Fruit fly (Drosophila melanogaster): ENCODE measurements around the gene Xrp1.

Xrp1 gene

dm6 chr3R:18902164-18902563, 12.6 kb upstream of the Xrp1 start, which contains the start of gene CG14294:
Gene CG14294, minus strand, starts transcription at chr3R:18902264.
- no peak for TF ChIP-seq CG6854 (GFP tag; optimal IDR thresholded peaks at IDR 0.05)
- TF ChIP-seq CG10669 (GFP tag; optimal IDR thresholded peaks at IDR 0.05) = no peak
- TF ChIP-seq CG1621 (tag; optimal IDR thresholded peaks at IDR 0.05) = no peak
- TF ChIP-seq pdm3 (GFP tag; optimal IDR thresholded peaks at IDR 0.05) = no peak
- no peak for TF ChIP-seq fkh (GFP tag; optimal IDR thresholded peaks at IDR 0.05)
- no peak for TF ChIP-seq achi (GFP tag; optimal IDR thresholded peaks at IDR 0.05)
- TF ChIP-seq cyc (GFP tag; optimal IDR thresholded peaks at IDR 0.05) = no peak

- TF ChIP-seq fkh (GFP tag; optimal IDR thresholded peaks at IDR 0.05) (peak; percentile 14), CG31627 (GFP tag; optimal IDR thresholded peaks at IDR 0.05) (no peak), Ets96B (tag; optimal IDR thresholded peaks at IDR 0.05) (no peak)
Measured at dm6 chr3R:18902858-18903257, 11.9 kb upstream of the Xrp1 start, which contains the start of gene CG34284. Gene CG34284, minus strand, starts transcription at chr3R:18902933.

- TF ChIP-seq Met (GFP tag; optimal IDR thresholded peaks at IDR 0.05) = no peak
- no peak for TF ChIP-seq net (GFP tag; optimal IDR thresholded peaks at IDR 0.05)
- no peak for TF ChIP-seq Hr4 (GFP tag; optimal IDR thresholded peaks at IDR 0.05)
- TF ChIP-seq CG10631 (GFP tag; optimal IDR thresholded peaks at IDR 0.05) = no peak
Measured at dm6 chr3R:18905555-18905920, 9.2 kb upstream of the Xrp1 start, which contains the start of gene CG14292. Gene CG14292, minus strand, starts transcription at chr3R:18905655.

DNA sequence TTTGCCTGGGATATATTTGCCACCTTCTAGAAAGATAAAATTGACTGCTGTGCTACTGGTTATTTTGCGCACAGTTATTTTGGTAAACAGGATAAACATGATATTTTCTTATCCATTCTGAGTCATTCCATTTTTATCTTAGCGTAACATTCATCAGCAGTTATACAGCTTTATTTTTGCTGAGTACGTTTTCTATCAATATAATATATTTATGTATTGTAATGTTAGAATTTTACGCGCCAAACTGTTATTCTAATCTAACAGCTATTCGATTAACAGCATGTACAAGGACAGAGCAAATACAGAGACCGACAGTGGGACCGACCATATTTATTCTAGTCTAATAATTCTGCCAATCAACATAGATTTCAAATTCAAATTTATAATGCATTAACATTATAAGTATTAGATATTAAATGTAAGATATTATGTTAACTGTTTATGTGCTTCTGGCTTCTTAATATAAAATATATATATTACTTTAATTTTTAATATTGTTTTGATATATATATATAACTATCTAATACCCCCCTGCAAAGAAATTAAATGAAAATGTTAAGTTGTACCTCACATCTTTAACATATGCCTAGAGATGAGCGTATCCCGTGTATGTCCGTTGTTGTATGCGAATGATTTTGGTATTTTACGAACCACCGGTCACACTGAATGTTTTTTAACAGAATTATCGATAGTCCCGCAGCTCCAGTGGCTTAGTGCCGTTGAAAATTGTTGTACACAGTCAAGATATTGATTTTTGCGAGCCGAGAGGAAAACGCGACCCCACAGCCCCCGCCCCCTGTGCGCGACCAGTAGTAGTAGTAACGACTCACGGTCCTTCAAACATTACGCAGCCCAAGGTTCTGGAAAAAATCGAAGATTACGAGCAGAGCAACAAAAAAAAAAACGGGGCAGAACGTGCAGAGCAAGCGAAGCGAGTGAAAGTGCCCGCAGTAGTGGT, 8.6 kb upstream of the Xrp1 start, which contains the start of gene EndoA:
Gene EndoA (plus strand): TSS at position 689 of the 958 bp plus-strand sequence.
- TF ChIP-seq CG8119 (GFP tag; IDR thresholded peaks at IDR 0.05) = peak; percentile 43; the same call in 2 of the 3 replicates
- TF ChIP-seq CG3032 (tag; optimal IDR thresholded peaks at IDR 0.05) = no peak
- TF ChIP-seq eg (GFP tag; IDR thresholded peaks at IDR 0.05) = peak; percentile 54
- TF ChIP-seq Sox15 (GFP tag; optimal IDR thresholded peaks at IDR 0.05) = no peak
- peak; percentile 11 for TF ChIP-seq CG31627 (GFP tag; optimal IDR thresholded peaks at IDR 0.05)
- TF ChIP-seq CG10631 (GFP tag; optimal IDR thresholded peaks at IDR 0.05) = peak; percentile 47
- no peak for TF ChIP-seq CG1621 (tag; optimal IDR thresholded peaks at IDR 0.05)
- no peak for TF ChIP-seq Hr39 (GFP tag; optimal IDR thresholded peaks at IDR 0.05)
- TF ChIP-seq CG15336 (GFP tag; IDR thresholded peaks at IDR 0.05) = peak; percentile 15; the same call in 1 of the 2 replicates
- peak; percentile 18 for TF ChIP-seq cyc (GFP tag; optimal IDR thresholded peaks at IDR 0.05)
- TF ChIP-seq CG6792 (GFP tag; optimal IDR thresholded peaks at IDR 0.05) = no peak
- peak; percentile 30 for TF ChIP-seq Eip93F (GFP tag; optimal IDR thresholded peaks at IDR 0.05)
- TF ChIP-seq Smox (GFP tag; optimal IDR thresholded peaks at IDR 0.05) = peak; percentile 11
- no peak for TF ChIP-seq CG16779 (tag; optimal IDR thresholded peaks at IDR 0.05)
- TF ChIP-seq CG11294 (GFP tag; IDR thresholded peaks at IDR 0.05) = no peak; the same call in 1 of the 2 replicates
- TF ChIP-seq CG11762 (GFP tag; optimal IDR thresholded peaks at IDR 0.05; ENCODE audit: insufficient read depth) = peak; percentile 14
- TF ChIP-seq Sox14 (GFP tag; optimal IDR thresholded peaks at IDR 0.05) = peak; percentile 5
- no peak for TF ChIP-seq fkh (GFP tag; optimal IDR thresholded peaks at IDR 0.05)
- no peak for TF ChIP-seq salr (GFP tag; optimal IDR thresholded peaks at IDR 0.05)
- TF ChIP-seq CG34406 (GFP tag; optimal IDR thresholded peaks at IDR 0.05) = no peak
- peak; percentile 16 for TF ChIP-seq esn (GFP tag; optimal IDR thresholded peaks at IDR 0.05)
- no peak for TF ChIP-seq fd59A (GFP tag; optimal IDR thresholded peaks at IDR 0.05)
- peak; percentile 25 for TF ChIP-seq CG32006 (GFP tag; optimal IDR thresholded peaks at IDR 0.05)
- peak; percentile 24 for TF ChIP-seq CG7368 (GFP tag; optimal IDR thresholded peaks at IDR 0.05)
- peak; percentile 71 for TF ChIP-seq Eip78C (GFP tag)
- peak; percentile 29 for TF ChIP-seq achi (GFP tag; optimal IDR thresholded peaks at IDR 0.05)
- no peak for TF ChIP-seq Met (GFP tag; optimal IDR thresholded peaks at IDR 0.05)
- no peak for TF ChIP-seq net (GFP tag; optimal IDR thresholded peaks at IDR 0.05)
- peak; percentile 22 for TF ChIP-seq Sox102F (GFP tag; optimal IDR thresholded peaks at IDR 0.05)
- no peak for TF ChIP-seq Hr38 (GFP tag; optimal IDR thresholded peaks at IDR 0.05)
- TF ChIP-seq CG6808 (GFP tag; optimal IDR thresholded peaks at IDR 0.05) = no peak
- peak; percentile 38 for TF ChIP-seq CG10669 (GFP tag; optimal IDR thresholded peaks at IDR 0.05)
- no peak for TF ChIP-seq CG6854 (GFP tag; optimal IDR thresholded peaks at IDR 0.05)
- TF ChIP-seq OdsH (GFP tag; optimal IDR thresholded peaks at IDR 0.05) = peak; percentile 17
- no peak for TF ChIP-seq vri (GFP tag; optimal IDR thresholded peaks at IDR 0.05)
- no peak for TF ChIP-seq spab (GFP tag; optimal IDR thresholded peaks at IDR 0.05)
- TF ChIP-seq svp (GFP tag) = peak; percentile 65
- no peak for TF ChIP-seq CG9139 (GFP tag; optimal IDR thresholded peaks at IDR 0.05)
- TF ChIP-seq CG6163 (GFP tag; IDR thresholded peaks at IDR 0.05) = peak; percentile 14; the same call in 1 of the 3 replicates

Data from whole organism, prepupa.